Worm (Caenorhabditis elegans) whole organism, young adult: ENCODE measurements around the gene R193.2.

Experiments
- B0261.1 ChIP-seq: sonication (generic microtip); optimal IDR thresholded peaks from 2 replicates; lab custom pipeline; 2016; ENCODE audit warnings: mild to moderate bottlenecking, missing genetic modification characterization, moderate library complexity, missing compliant biosample characterization
- C17E4.6 ChIP-seq: fragments of 200-800 bp; sonication (Bioruptor generic); IDR thresholded peaks from 2 replicates; pipeline ENCODE4 v1.3.6; 2022; ENCODE audit warnings: missing genetic modification reagents, missing genetic modification characterization, missing compliant biosample characterization
- F10E7.11 ChIP-seq: sonication (generic microtip); optimal IDR thresholded peaks from 2 replicates; lab custom pipeline; 2017; ENCODE audit warnings: mild to moderate bottlenecking, missing genetic modification characterization, moderate library complexity, missing compliant biosample characterization
- F33H1.4 ChIP-seq: fragments of 200-800 bp; sonication (Bioruptor generic); IDR thresholded peaks from 2 replicates; pipeline ENCODE4 v1.3.6; 2022; ENCODE audit warnings: missing genetic modification reagents, missing genetic modification characterization, missing compliant biosample characterization
- F52B5.7 ChIP-seq: sonication (generic microtip); optimal IDR thresholded peaks from 2 replicates; lab custom pipeline; 2016; ENCODE audit warnings: mild to moderate bottlenecking, missing genetic modification characterization, missing compliant biosample characterization
- F57A8.1 ChIP-seq: fragments of 200-800 bp; sonication (Bioruptor generic); optimal IDR thresholded peaks from 2 replicates; lab custom pipeline; 2018; ENCODE audit warnings: mild to moderate bottlenecking, missing genetic modification characterization, moderate library complexity, missing compliant biosample characterization
- T26A5.8 ChIP-seq: sonication (generic microtip); optimal IDR thresholded peaks from 2 replicates; lab custom pipeline; 2016; ENCODE audit warnings: missing genetic modification characterization, missing compliant biosample characterization
- Y53G8AR.9 ChIP-seq: fragments of 200-800 bp; sonication (Bioruptor generic); conservative IDR thresholded peaks from 2 replicates; pipeline ENCODE4 v1.3.6; 2022; ENCODE audit warnings: missing genetic modification reagents, missing genetic modification characterization, missing compliant biosample characterization
- Y56A3A.18 ChIP-seq: fragments of 200-800 bp; sonication (Bioruptor generic); IDR thresholded peaks from 2 replicates; pipeline ENCODE4 v1.3.6; 2022; ENCODE audit warnings: missing genetic modification reagents, missing genetic modification characterization, missing compliant biosample characterization
- ZK185.1 ChIP-seq: sonication (generic microtip); optimal IDR thresholded peaks from 2 replicates; lab custom pipeline; 2016; ENCODE audit warnings: mild to moderate bottlenecking, missing genetic modification characterization, missing compliant biosample characterization; ENCODE audit not compliant: poor library complexity, severe bottlenecking
- atf-7 ChIP-seq: sonication (generic microtip); optimal IDR thresholded peaks from 2 replicates; lab custom pipeline; 2017; ENCODE audit warnings: mild to moderate bottlenecking, missing genetic modification characterization, missing compliant biosample characterization
- athp-1 ChIP-seq: sonication (generic microtip); optimal IDR thresholded peaks from 2 replicates; lab custom pipeline; 2017; ENCODE audit warnings: mild to moderate bottlenecking, missing genetic modification characterization, missing compliant biosample characterization
- attf-5 ChIP-seq: fragments of 200-800 bp; sonication (Bioruptor generic); optimal IDR thresholded peaks from 2 replicates; lab custom pipeline; 2018; ENCODE audit warnings: mild to moderate bottlenecking, missing genetic modification characterization, missing compliant biosample characterization
- bed-1 ChIP-seq: fragments of 200-800 bp; sonication (Bioruptor generic); IDR thresholded peaks from 2 replicates; pipeline ENCODE4 v1.3.6; 2022; ENCODE audit warnings: missing genetic modification reagents, missing genetic modification characterization, missing compliant biosample characterization
- ceh-100 ChIP-seq: fragments of 200-800 bp; sonication (Bioruptor generic); IDR thresholded peaks from 2 replicates; pipeline ENCODE4 v1.3.6; 2022; ENCODE audit warnings: missing genetic modification reagents, missing genetic modification characterization, missing compliant biosample characterization
- die-1 ChIP-seq: sonication (generic microtip); optimal IDR thresholded peaks from 2 replicates; lab custom pipeline; 2016; ENCODE audit warnings: missing genotype, mild to moderate bottlenecking, missing genetic modification characterization, missing compliant biosample characterization
- dpff-1 ChIP-seq: sonication (generic microtip); optimal IDR thresholded peaks from 2 replicates; lab custom pipeline; 2017; ENCODE audit warnings: mild to moderate bottlenecking, missing genetic modification characterization, missing compliant biosample characterization
- egl-18 ChIP-seq: fragments of 200-800 bp; sonication (Bioruptor generic); IDR thresholded peaks from 2 replicates; pipeline ENCODE4 v1.3.6; 2022; ENCODE audit warnings: missing genetic modification reagents, missing genetic modification characterization, missing compliant biosample characterization
- ekl-4 ChIP-seq: fragments of 200-800 bp; sonication (Bioruptor generic); IDR thresholded peaks from 2 replicates; pipeline ENCODE4 v1.3.6; 2022; ENCODE audit warnings: missing genetic modification reagents, missing genetic modification characterization, missing compliant biosample characterization
- hmg-1.2 ChIP-seq: fragments of 200-800 bp; sonication (Bioruptor generic); IDR thresholded peaks from 2 replicates; pipeline ENCODE4 v1.3.6; 2022; ENCODE audit warnings: missing genetic modification reagents, missing genetic modification characterization, missing compliant biosample characterization
- hmg-20 ChIP-seq: fragments of 200-800 bp; sonication (Bioruptor generic); IDR thresholded peaks from 2 replicates; pipeline ENCODE4 v1.3.6; 2022; ENCODE audit warnings: missing genetic modification reagents, missing genetic modification characterization, missing compliant biosample characterization
- hrde-1 ChIP-seq: sonication (generic microtip); optimal IDR thresholded peaks from 2 replicates; lab custom pipeline; 2016; ENCODE audit warnings: missing genetic modification characterization, mild to moderate bottlenecking, missing compliant biosample characterization, moderate library complexity, missing genotype, missing genetic modification reagents, borderline replicate concordance
- hsf-1 ChIP-seq: fragments of 200-800 bp; sonication (Bioruptor generic); IDR thresholded peaks from 2 replicates; pipeline ENCODE4 v1.3.6; 2022; ENCODE audit warnings: missing genetic modification reagents, missing genetic modification characterization, missing compliant biosample characterization
- lin-40 ChIP-seq: sonication (generic microtip); optimal IDR thresholded peaks from 2 replicates; lab custom pipeline; 2016; ENCODE audit warnings: missing genetic modification characterization, mild to moderate bottlenecking, missing compliant biosample characterization, missing genotype, missing genetic modification reagents
- lin-54 ChIP-seq: fragments of 200-800 bp; sonication (Bioruptor generic); optimal IDR thresholded peaks from 2 replicates; lab custom pipeline; 2018; ENCODE audit warnings: mild to moderate bottlenecking, missing genetic modification characterization, missing compliant biosample characterization
- madf-6 ChIP-seq: fragments of 200-800 bp; sonication (Bioruptor generic); IDR thresholded peaks from 2 replicates; pipeline ENCODE4 v1.3.6; 2022; ENCODE audit warnings: missing genetic modification reagents, missing genetic modification characterization, missing compliant biosample characterization
- madf-8 ChIP-seq: fragments of 200-800 bp; sonication (Bioruptor generic); conservative IDR thresholded peaks from 2 replicates; pipeline ENCODE4 v1.3.6; 2022; ENCODE audit warnings: missing genetic modification reagents, missing genetic modification characterization, missing compliant biosample characterization
- mcd-1 ChIP-seq: fragments of 200-800 bp; sonication (Bioruptor generic); IDR thresholded peaks from 2 replicates; pipeline ENCODE4 v1.3.6; 2022; ENCODE audit warnings: missing genetic modification reagents, missing genetic modification characterization, missing compliant biosample characterization
- mel-28 ChIP-seq: sonication (generic microtip); optimal IDR thresholded peaks from 2 replicates; lab custom pipeline; 2016; ENCODE audit warnings: borderline replicate concordance, mild to moderate bottlenecking, missing genetic modification characterization, missing compliant biosample characterization
- mxl-1 ChIP-seq: sonication (generic microtip); optimal IDR thresholded peaks from 2 replicates; lab custom pipeline; 2016; ENCODE audit warnings: missing genetic modification characterization, missing compliant biosample characterization
- nfya-1 ChIP-seq: sonication (generic microtip); optimal IDR thresholded peaks from 2 replicates; lab custom pipeline; 2017; ENCODE audit warnings: antibody characterized with exemption, missing compliant biosample characterization, missing genetic modification characterization, borderline replicate concordance; ENCODE audit not compliant: insufficient read depth
- nhr-120 ChIP-seq: fragments of 200-800 bp; sonication (Bioruptor generic); IDR thresholded peaks from 2 replicates; pipeline ENCODE4 v1.3.6; 2022; ENCODE audit warnings: missing genetic modification characterization, missing compliant biosample characterization
- nhr-27 ChIP-seq: fragments of 200-800 bp; sonication (Bioruptor generic); optimal IDR thresholded peaks from 2 replicates; lab custom pipeline; 2018; ENCODE audit warnings: mild to moderate bottlenecking, missing genetic modification characterization, moderate library complexity, missing compliant biosample characterization
- pbrm-1 ChIP-seq: fragments of 200-800 bp; sonication (Bioruptor generic); IDR thresholded peaks from 2 replicates; pipeline ENCODE4 v1.3.6; 2022; ENCODE audit warnings: missing genetic modification reagents, missing genetic modification characterization, missing compliant biosample characterization
- sdz-38 ChIP-seq: sonication (generic microtip); optimal IDR thresholded peaks from 2 replicates; lab custom pipeline; 2016; ENCODE audit warnings: missing genotype, missing genetic modification characterization, missing compliant biosample characterization
- sea-2 ChIP-seq: fragments of 200-800 bp; sonication (Bioruptor generic); IDR thresholded peaks from 2 replicates; pipeline ENCODE4 v1.3.6; 2022; ENCODE audit warnings: missing genetic modification characterization, missing compliant biosample characterization
- sptf-2 ChIP-seq: fragments of 200-800 bp; sonication (Bioruptor generic); optimal IDR thresholded peaks from 2 replicates; lab custom pipeline; 2018; ENCODE audit warnings: mild to moderate bottlenecking, missing genetic modification characterization, missing compliant biosample characterization
- unc-130 ChIP-seq: sonication (generic microtip); optimal IDR thresholded peaks from 2 replicates; lab custom pipeline; 2016; ENCODE audit warnings: missing genetic modification reagents, missing genetic modification characterization, missing compliant biosample characterization
- unc-62 ChIP-seq: fragments of 150-350 bp; optimal IDR thresholded peaks from 2 replicates; lab custom pipeline; 2014; ENCODE audit warnings: missing biosample characterization, missing genetic modification reagents, missing genetic modification characterization
- xnd-1 ChIP-seq: sonication (generic microtip); optimal IDR thresholded peaks from 2 replicates; lab custom pipeline; 2016; ENCODE audit warnings: missing genotype, missing genetic modification reagents, missing genetic modification characterization, missing compliant biosample characterization
- ztf-22 ChIP-seq: fragments of 200-800 bp; sonication (Bioruptor generic); optimal IDR thresholded peaks from 2 replicates; lab custom pipeline; 2018; ENCODE audit warnings: mild to moderate bottlenecking, missing genetic modification characterization, moderate library complexity, missing compliant biosample characterization
- ztf-26 ChIP-seq: sonication (generic microtip); optimal IDR thresholded peaks from 2 replicates; lab custom pipeline; 2017; ENCODE audit warnings: missing genetic modification characterization, missing compliant biosample characterization
- ztf-28 ChIP-seq: fragments of 200-800 bp; sonication (Bioruptor generic); IDR thresholded peaks from 2 replicates; pipeline ENCODE4 v1.3.6; 2022; ENCODE audit warnings: missing genetic modification reagents, missing genetic modification characterization, missing compliant biosample characterization

Gene R193.2

ce11 chrX:1103702-1104262 is 44.6 kb downstream of the R193.2 start, which contains the start of gene ife-4:
Gene ife-4, plus strand, starts transcription at chrX:1104212.
- TF ChIP-seq hmg-1.2 (peak; percentile 44; the same call in 1 of the 2 replicates), C17E4.6 (GFP tag; lab: Robert Waterston, UW) (no peak), F33H1.4 (GFP tag; lab: Robert Waterston, UW) (no peak), nhr-120 (GFP tag; lab: Robert Waterston, UW) (no peak), Y53G8AR.9 (GFP tag; lab: Robert Waterston, UW) (no peak)
- TF ChIP-seq, all 124 proteins: peak for 1

ce11 chrX:1096808-1097207 is 51.6 kb downstream of the R193.2 start, which contains the start of the genes pigx-1 and rme-6:
Gene pigx-1, minus strand, starts transcription at chrX:1097013.
Gene rme-6, plus strand, starts transcription at chrX:1097152.
- TF ChIP-seq ceh-100 (GFP tag; lab: Robert Waterston, UW), result no peak
- no peak for TF ChIP-seq madf-6
- no peak for TF ChIP-seq ZK185.1 (tag; lab: Kevin White, UChicago)
- TF ChIP-seq dpff-1, result no peak
- TF ChIP-seq lin-54 (GFP tag; lab: Kevin White, UChicago), result no peak
- TF ChIP-seq lin-40 (tag; lab: Kevin White, UChicago), result no peak
- no peak for TF ChIP-seq hrde-1 (tag; lab: Kevin White, UChicago)
- no peak for TF ChIP-seq pbrm-1 (GFP tag; lab: Robert Waterston, UW)
- no peak for TF ChIP-seq ekl-4
- TF ChIP-seq egl-18 (GFP tag; lab: Robert Waterston, UW), result no peak
- TF ChIP-seq sdz-38 (tag; lab: Kevin White, UChicago), result no peak
- no peak for TF ChIP-seq unc-130 (GFP tag; lab: Kevin White, UChicago)
- TF ChIP-seq F52B5.7, result no peak
- TF ChIP-seq unc-62 (GFP tag; lab: Kevin White, UChicago), result no peak

ce11 chrX:1094332-1094731 is 54.1 kb downstream of the R193.2 start:
- TF ChIP-seq nfya-1 (tag; lab: Kevin White, UChicago), result no peak
- no peak for TF ChIP-seq Y56A3A.18
- TF ChIP-seq F57A8.1 (GFP tag; lab: Kevin White, UChicago), result no peak
- no peak for TF ChIP-seq mel-28 (tag; lab: Kevin White, UChicago)
- TF ChIP-seq madf-8 (GFP tag; lab: Robert Waterston, UW), result no peak
- TF ChIP-seq mxl-1, result no peak
- no peak for TF ChIP-seq die-1 (tag; lab: Kevin White, UChicago)
- no peak for TF ChIP-seq sptf-2 (GFP tag; lab: Kevin White, UChicago)
- no peak for TF ChIP-seq bed-1 (GFP tag; lab: Robert Waterston, UW)
- TF ChIP-seq T26A5.8 (tag; lab: Kevin White, UChicago), result no peak
- no peak for TF ChIP-seq attf-5 (GFP tag; lab: Kevin White, UChicago)
- TF ChIP-seq nhr-27 (tag; lab: Kevin White, UChicago), result no peak
- TF ChIP-seq, all 124 proteins: peak for 0

- no peak for TF ChIP-seq F33H1.4 (GFP tag; lab: Robert Waterston, UW)
- TF ChIP-seq sdz-38 (tag; lab: Kevin White, UChicago), result no peak
- TF ChIP-seq ztf-22 (GFP tag; lab: Kevin White, UChicago), result peak; percentile 53
- TF ChIP-seq atf-7 (tag; lab: Kevin White, UChicago), result peak; percentile 92
- no peak for TF ChIP-seq athp-1 (tag; lab: Kevin White, UChicago)
- TF ChIP-seq xnd-1, result no peak
- TF ChIP-seq B0261.1 (tag; lab: Kevin White, UChicago), result peak; percentile 8
- TF ChIP-seq F52B5.7, result no peak
- peak; percentile 49; the same call in 1 of the 2 replicates for TF ChIP-seq mcd-1 (GFP tag; lab: Robert Waterston, UW)
- no peak; the same call in 1 of the 2 replicates for TF ChIP-seq ceh-100 (GFP tag; lab: Robert Waterston, UW)
- TF ChIP-seq ztf-26 (tag; lab: Kevin White, UChicago), result peak; percentile 77
- TF ChIP-seq F10E7.11 (tag; lab: Kevin White, UChicago), result no peak
- peak; percentile 91 for TF ChIP-seq attf-5 (GFP tag; lab: Kevin White, UChicago)
- peak; percentile 79 for TF ChIP-seq hmg-20 (GFP tag; lab: Robert Waterston, UW)
- TF ChIP-seq lin-54 (GFP tag; lab: Kevin White, UChicago), result peak; percentile 46
- TF ChIP-seq ztf-28 (GFP tag; lab: Robert Waterston, UW), result no peak
- TF ChIP-seq Y56A3A.18, result peak; percentile 79; the same call in 1 of the 2 replicates
- TF ChIP-seq hsf-1, result no peak
- TF ChIP-seq egl-18 (GFP tag; lab: Robert Waterston, UW), result no peak
- no peak for TF ChIP-seq sea-2 (GFP tag; lab: Robert Waterston, UW)
Measured at ce11 chrX:1093154-1093553, 55.2 kb downstream of the R193.2 start.
